Worm (Caenorhabditis elegans) whole organism, L1 larva: Measurements from ENCODE around the gene C01G10.1.

Experiments used
- C34B4.2 ChIP-seq: sonication (generic microtip); optimal IDR thresholded peaks from 2 replicates; lab custom pipeline; 2017; ENCODE audit warnings: mild to moderate bottlenecking, missing genetic modification characterization, missing compliant biosample characterization
- F16B12.6 ChIP-seq: fragments of 150-350 bp; optimal IDR thresholded peaks from 2 replicates; lab custom pipeline; 2014; ENCODE audit warnings: missing biosample characterization, missing genetic modification characterization
- Y116A8C.19 ChIP-seq: sonication (generic microtip); optimal IDR thresholded peaks from 2 replicates; lab custom pipeline; 2016; ENCODE audit warnings: missing compliant biosample characterization, missing genetic modification characterization, borderline replicate concordance
- aha-1 ChIP-seq: fragments of 150-350 bp; optimal IDR thresholded peaks from 2 replicates; lab custom pipeline; 2014; ENCODE audit warnings: missing biosample characterization, missing genetic modification characterization
- ama-1 ChIP-seq: fragments of 150-350 bp; optimal IDR thresholded peaks from 2 replicates; lab custom pipeline; 2014
- blmp-1 ChIP-seq: fragments of 150-350 bp; optimal IDR thresholded peaks from 2 replicates; lab custom pipeline; 2014; ENCODE audit warnings: missing biosample characterization, missing genetic modification characterization
- ceh-63 ChIP-seq: fragments of 200-800 bp; sonication (Bioruptor generic); optimal IDR thresholded peaks from 2 replicates; lab custom pipeline; 2018; ENCODE audit warnings: mild to moderate bottlenecking, missing genetic modification characterization, missing compliant biosample characterization
- ceh-8 ChIP-seq: fragments of 200-800 bp; sonication (Bioruptor generic); optimal IDR thresholded peaks from 2 replicates; lab custom pipeline; 2018; ENCODE audit warnings: mild to moderate bottlenecking, missing genetic modification characterization, moderate library complexity, missing compliant biosample characterization
- ceh-88 ChIP-seq: fragments of 200-800 bp; sonication (Bioruptor generic); IDR thresholded peaks from 2 replicates; pipeline ENCODE4 v1.3.6; 2022; ENCODE audit warnings: missing genetic modification characterization, missing compliant biosample characterization
- ceh-90 ChIP-seq: sonication (generic microtip); optimal IDR thresholded peaks from 2 replicates; lab custom pipeline; 2016; ENCODE audit warnings: missing genetic modification characterization, missing compliant biosample characterization
- dsc-1 ChIP-seq: sonication (generic microtip); optimal IDR thresholded peaks from 2 replicates; lab custom pipeline; 2016; ENCODE audit warnings: mild to moderate bottlenecking, missing genetic modification characterization, missing compliant biosample characterization
- efl-1 ChIP-seq, 4 experiments: fragments of 150-350 bp; optimal IDR thresholded peaks in 3 of 4; peaks in 1 of 4; 1 replicate in 1 of 4; 2 replicates in 3 of 4; lab custom pipeline; 2014; ENCODE audit warnings: missing biosample characterization in 2 of 4, missing genetic modification characterization in 2 of 4, missing genetic modification reagents in 2 of 4
- efl-3 ChIP-seq: fragments of 200-800 bp; sonication (Bioruptor generic); optimal IDR thresholded peaks from 2 replicates; lab custom pipeline; 2018; ENCODE audit warnings: mild to moderate bottlenecking, missing genetic modification characterization, missing compliant biosample characterization
- egl-13 ChIP-seq: sonication (generic microtip); optimal IDR thresholded peaks from 2 replicates; lab custom pipeline; 2016; ENCODE audit warnings: missing genotype, missing genetic modification reagents, missing genetic modification characterization, missing compliant biosample characterization
- fos-1 ChIP-seq: fragments of 150-350 bp; optimal IDR thresholded peaks from 2 replicates; lab custom pipeline; 2014; ENCODE audit warnings: missing biosample characterization, missing genetic modification characterization
- grh-1 ChIP-seq: fragments of 200-800 bp; sonication (Bioruptor generic); IDR thresholded peaks from 2 replicates; pipeline ENCODE4 v1.3.6; 2022; ENCODE audit warnings: missing genetic modification reagents, missing genetic modification characterization, missing compliant biosample characterization
- hlh-4 ChIP-seq: sonication (generic microtip); optimal IDR thresholded peaks from 2 replicates; lab custom pipeline; 2016; ENCODE audit warnings: mild to moderate bottlenecking, missing genetic modification characterization, missing compliant biosample characterization
- hpl-2 ChIP-seq: fragments of 150-350 bp; optimal IDR thresholded peaks from 2 replicates; lab custom pipeline; 2014; ENCODE audit warnings: missing biosample characterization, missing genetic modification reagents, missing genetic modification characterization
- irx-1 ChIP-seq: sonication (generic microtip); optimal IDR thresholded peaks from 2 replicates; lab custom pipeline; 2016; ENCODE audit warnings: missing genetic modification characterization, missing compliant biosample characterization
- lin-14 ChIP-seq: fragments of 200-800 bp; sonication (Bioruptor generic); optimal IDR thresholded peaks from 2 replicates; lab custom pipeline; 2018; ENCODE audit warnings: mild to moderate bottlenecking, missing genetic modification characterization, moderate library complexity, missing compliant biosample characterization
- lin-15B ChIP-seq: fragments of 150-350 bp; sonication (generic microtip); optimal IDR thresholded peaks from 3 replicates; lab custom pipeline; 2014; ENCODE audit warnings: missing biosample characterization, missing genetic modification characterization
- lin-39 ChIP-seq: fragments of 150-350 bp; optimal IDR thresholded peaks from 2 replicates; lab custom pipeline; 2014; ENCODE audit warnings: missing biosample characterization, missing genetic modification reagents, missing genetic modification characterization
- mep-1 ChIP-seq: fragments of 150-350 bp; optimal IDR thresholded peaks from 2 replicates; lab custom pipeline; 2014; ENCODE audit warnings: missing biosample characterization, missing genetic modification characterization
- nhr-19 ChIP-seq: fragments of 200-800 bp; sonication (Bioruptor generic); conservative IDR thresholded peaks from 2 replicates; pipeline ENCODE4 v1.3.6; 2022; ENCODE audit warnings: missing genetic modification characterization, missing compliant biosample characterization
- nhr-20 ChIP-seq: sonication (generic microtip); optimal IDR thresholded peaks from 2 replicates; lab custom pipeline; 2016; ENCODE audit warnings: mild to moderate bottlenecking, missing genetic modification characterization, missing compliant biosample characterization
- nhr-237 ChIP-seq: fragments of 150-350 bp; optimal IDR thresholded peaks from 2 replicates; lab custom pipeline; 2014; ENCODE audit warnings: missing biosample characterization, missing genetic modification characterization
- nhr-77 ChIP-seq: fragments of 150-350 bp; optimal IDR thresholded peaks from 2 replicates; lab custom pipeline; 2014; ENCODE audit warnings: missing biosample characterization, missing genetic modification characterization
- nhr-84 ChIP-seq: sonication (generic microtip); optimal IDR thresholded peaks from 2 replicates; lab custom pipeline; 2017; ENCODE audit warnings: missing biosample characterization, missing genetic modification characterization
- nhr-85 ChIP-seq: sonication (generic microtip); peaks from one replicate; lab custom pipeline; 2016; ENCODE audit warnings: missing genetic modification characterization, inconsistent platforms, missing compliant biosample characterization
- nhr-90 ChIP-seq: sonication (generic microtip); optimal IDR thresholded peaks from 2 replicates; lab custom pipeline; 2016; ENCODE audit warnings: mild to moderate bottlenecking, missing genetic modification characterization, missing compliant biosample characterization; ENCODE audit not compliant: poor library complexity
- pag-3 ChIP-seq: sonication (generic microtip); optimal IDR thresholded peaks from 2 replicates; lab custom pipeline; 2017; ENCODE audit warnings: missing genetic modification characterization, mild to moderate bottlenecking, missing compliant biosample characterization, antibody characterized with exemption, borderline replicate concordance; ENCODE audit not compliant: insufficient read depth
- pax-3 ChIP-seq: fragments of 200-800 bp; sonication (Bioruptor generic); optimal IDR thresholded peaks from 2 replicates; lab custom pipeline; 2018; ENCODE audit warnings: mild to moderate bottlenecking, missing genetic modification characterization, moderate library complexity, missing compliant biosample characterization
- rnt-1 ChIP-seq: sonication (generic microtip); optimal IDR thresholded peaks from 2 replicates; lab custom pipeline; 2016; ENCODE audit warnings: mild to moderate bottlenecking, missing genetic modification characterization, moderate library complexity, missing compliant biosample characterization
- skn-1 ChIP-seq: fragments of 150-350 bp; optimal IDR thresholded peaks from 2 replicates; lab custom pipeline; 2014; ENCODE audit warnings: missing biosample characterization, missing genetic modification characterization
- snpc-4 ChIP-seq: fragments of 150-350 bp; optimal IDR thresholded peaks from 2 replicates; lab custom pipeline; 2014; ENCODE audit warnings: missing biosample characterization, missing genetic modification characterization
- snu-23 ChIP-seq: sonication (generic microtip); optimal IDR thresholded peaks from 2 replicates; lab custom pipeline; 2016; ENCODE audit warnings: missing genetic modification characterization, missing compliant biosample characterization
- sox-4 ChIP-seq: sonication (generic microtip); optimal IDR thresholded peaks from 2 replicates; lab custom pipeline; 2016; ENCODE audit warnings: missing genetic modification characterization, missing compliant biosample characterization
- sptf-1 ChIP-seq: fragments of 150-350 bp; optimal IDR thresholded peaks from 2 replicates; lab custom pipeline; 2014; ENCODE audit warnings: missing biosample characterization, missing genetic modification characterization
- tbx-2 ChIP-seq: sonication (generic microtip); optimal IDR thresholded peaks from 2 replicates; lab custom pipeline; 2016; ENCODE audit warnings: missing genetic modification characterization, missing compliant biosample characterization
- unc-30 ChIP-seq: sonication (generic microtip); optimal IDR thresholded peaks from 2 replicates; lab custom pipeline; 2017; ENCODE audit warnings: missing biosample characterization, missing genetic modification characterization
- unc-62 ChIP-seq: fragments of 150-350 bp; optimal IDR thresholded peaks from 2 replicates; lab custom pipeline; 2014; ENCODE audit warnings: missing biosample characterization, missing genetic modification reagents, missing genetic modification characterization
- xbp-1 ChIP-seq: sonication (generic microtip); optimal IDR thresholded peaks from 2 replicates; lab custom pipeline; 2016; ENCODE audit warnings: missing genetic modification characterization, missing compliant biosample characterization
- zag-1 ChIP-seq: fragments of 150-350 bp; optimal IDR thresholded peaks from 2 replicates; lab custom pipeline; 2014; ENCODE audit warnings: missing biosample characterization, missing genetic modification characterization
- ztf-11 ChIP-seq, 2 experiments: sonication (generic microtip); optimal IDR thresholded peaks; 2 replicates each; lab custom pipeline; 2016 to 2017; ENCODE audit warnings: missing genetic modification characterization in 2 of 2, missing biosample characterization in 1 of 2, missing compliant biosample characterization in 1 of 2
- ztf-4 ChIP-seq: fragments of 150-350 bp; optimal IDR thresholded peaks from 2 replicates; lab custom pipeline; 2014; ENCODE audit warnings: missing biosample characterization, missing genetic modification characterization

Gene C01G10.1

DNA sequence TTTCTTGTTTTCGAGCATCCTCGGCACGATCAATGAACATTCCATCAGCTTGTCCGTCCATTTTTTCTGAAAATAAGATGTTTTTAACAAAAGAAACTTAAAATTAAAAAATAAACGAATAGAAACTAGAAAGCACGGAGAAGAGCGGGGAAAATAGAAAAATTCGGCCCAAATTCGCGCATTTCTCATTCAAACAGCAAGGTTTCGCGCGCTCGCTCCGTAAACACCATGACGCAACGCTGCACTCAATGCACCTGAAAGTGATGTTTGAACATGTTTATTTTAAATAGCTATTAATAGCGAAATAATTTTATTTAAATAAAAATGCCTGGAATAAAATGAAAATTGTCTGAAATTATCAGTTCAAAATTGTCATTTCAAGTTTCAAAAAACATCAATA is 40.0 kb upstream of the C01G10.1 start, which contains the start of the genes mcm-3 and C25D7.15 (continued):
- TF ChIP-seq irx-1 (tag; lab: Kevin White, UChicago) (no peak), lin-14 (GFP tag; lab: Kevin White, UChicago) (no peak), lin-39 (tag; lab: Kevin White, UChicago) (no peak), sox-4 (tag; lab: Kevin White, UChicago) (no peak), aha-1 (tag; lab: Kevin White, UChicago) (no peak), snpc-4 (tag; lab: Kevin White, UChicago) (no peak), Y116A8C.19 (tag; lab: Kevin White, UChicago) (no peak), ztf-11 (tag; optimal IDR thresholded peaks at IDR 0.05; lab: Kevin White, UChicago) (no peak)
- TF ChIP-seq, all 84 proteins: peak for 21

DNA sequence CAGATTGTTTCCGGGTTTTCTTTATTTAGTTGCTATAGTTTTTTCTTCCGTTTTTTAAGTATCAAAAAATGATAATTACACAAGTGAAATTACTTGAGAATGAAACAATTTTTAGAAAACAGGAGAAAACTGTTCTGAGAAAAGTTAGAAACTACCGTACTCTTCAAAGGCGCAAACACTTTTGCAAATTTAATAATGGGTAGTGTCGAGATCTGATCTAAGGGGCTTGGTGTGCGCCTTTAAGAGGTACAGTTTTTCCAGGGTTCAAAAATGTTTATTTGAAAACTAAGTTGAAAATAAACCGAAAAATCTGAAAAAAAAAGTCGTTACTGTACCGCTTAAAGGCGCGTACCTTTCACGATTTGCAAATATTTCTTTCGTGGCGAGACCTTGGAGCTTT is 39.0 kb upstream of the C01G10.1 start:
- no peak for TF ChIP-seq hpl-2 (GFP tag; lab: Kevin White, UChicago)

DNA sequence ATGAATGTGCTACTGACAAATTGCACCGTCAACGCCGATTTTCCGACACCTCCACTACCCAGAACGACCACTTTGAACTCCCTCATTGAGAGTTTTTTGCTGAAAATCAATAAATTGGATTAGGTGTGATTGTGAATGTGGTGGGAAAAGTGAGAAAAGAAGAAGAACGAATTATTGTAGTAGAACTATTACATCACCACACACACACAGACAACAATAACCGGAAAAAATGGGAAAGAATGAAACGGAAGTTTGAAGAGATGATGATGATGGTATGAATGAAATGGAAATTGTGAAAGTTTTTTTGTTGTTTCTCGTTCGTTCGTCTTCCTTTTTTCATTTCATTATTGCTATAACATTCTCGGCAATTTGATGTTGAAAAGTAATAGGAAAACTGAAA is 35.6 kb upstream of the C01G10.1 start, which contains the start of gene rap-2:
Gene rap-2 (minus strand): TSS at position 101 of the 400 bp plus-strand sequence.
- TF ChIP-seq blmp-1 (tag; lab: Kevin White, UChicago) (peak; percentile 54), C34B4.2 (tag; lab: Kevin White, UChicago) (no peak), nhr-237 (no peak)
- TF ChIP-seq, all 84 proteins: peak for 1

DNA sequence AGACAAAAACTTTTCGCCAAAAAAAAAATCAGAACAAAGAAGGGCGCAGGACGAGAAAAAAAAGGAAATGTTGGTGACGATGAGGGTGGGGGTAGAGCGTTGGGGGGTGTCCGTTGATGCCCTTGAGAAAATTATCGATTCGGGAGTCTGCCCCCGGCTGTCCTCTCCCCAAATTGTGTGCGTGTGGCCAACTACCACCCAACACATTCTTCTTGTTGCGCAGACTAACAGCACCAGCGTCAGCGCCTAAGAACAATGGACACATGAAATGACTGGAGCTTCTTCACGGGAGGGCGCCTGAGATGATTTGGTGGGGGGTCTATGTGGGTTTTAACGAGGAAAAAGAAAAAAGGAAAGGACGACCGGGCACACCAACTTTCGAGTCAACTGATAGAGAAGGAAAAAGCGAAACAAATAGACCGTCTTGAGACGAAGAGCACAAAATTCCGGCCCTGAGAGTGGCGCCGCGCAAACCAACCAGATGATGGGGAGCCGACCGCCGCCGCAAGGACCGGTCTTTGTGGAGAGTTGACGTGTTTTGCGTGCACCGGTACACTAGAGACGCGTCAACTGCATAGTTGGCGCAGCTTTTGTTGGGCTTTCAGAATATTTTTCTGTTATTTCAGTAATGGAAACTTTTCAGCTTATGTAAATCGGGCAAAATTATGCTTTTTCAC is 34.3 kb upstream of the C01G10.1 start, which contains the start of gene C25D7.9:
Gene C25D7.9 (plus strand): TSS at position 68 of the 677 bp plus-strand sequence.
- no peak for TF ChIP-seq sptf-1
- no peak for TF ChIP-seq lin-15B (tag; lab: Kevin White, UChicago)
- no peak for TF ChIP-seq Y116A8C.19 (tag; lab: Kevin White, UChicago)
- TF ChIP-seq nhr-77: no peak
- TF ChIP-seq efl-1 (optimal IDR thresholded peaks at IDR 0.05; lab: Kevin White, UChicago): peak; percentile 34 to 53
- peak; percentile 37 to 89 for TF ChIP-seq efl-1 (GFP tag; optimal IDR thresholded peaks at IDR 0.05 in 1 of 2; lab: Kevin White, UChicago)
- no peak for TF ChIP-seq unc-62 (GFP tag; lab: Kevin White, UChicago)
- peak; percentile 31 for TF ChIP-seq nhr-20
- TF ChIP-seq mep-1 (tag; lab: Kevin White, UChicago): peak; percentile 18
- TF ChIP-seq egl-13 (tag; lab: Kevin White, UChicago): no peak
- TF ChIP-seq grh-1 (GFP tag; lab: Robert Waterston, UW): peak; percentile 51
- TF ChIP-seq aha-1 (tag; lab: Kevin White, UChicago): no peak
- no peak for TF ChIP-seq nhr-84 (tag; lab: Kevin White, UChicago)
- TF ChIP-seq F16B12.6 (tag; lab: Kevin White, UChicago): no peak
- TF ChIP-seq xbp-1 (tag; lab: Kevin White, UChicago): peak; percentile 28
- no peak for TF ChIP-seq blmp-1 (tag; lab: Kevin White, UChicago)
- TF ChIP-seq ceh-88 (GFP tag; lab: Robert Waterston, UW): no peak
- peak; percentile 55 for TF ChIP-seq lin-14 (GFP tag; lab: Kevin White, UChicago)
- no peak for TF ChIP-seq unc-30 (tag; lab: Kevin White, UChicago)
- TF ChIP-seq ama-1 (lab: Kevin White, UChicago): no peak
- TF ChIP-seq irx-1 (tag; lab: Kevin White, UChicago): no peak
- no peak for TF ChIP-seq ceh-8 (GFP tag; lab: Kevin White, UChicago)
- no peak for TF ChIP-seq zag-1
- peak; percentile 70 for TF ChIP-seq nhr-85 (tag; lab: Kevin White, UChicago)
- no peak for TF ChIP-seq hlh-4 (tag; lab: Kevin White, UChicago)
- TF ChIP-seq fos-1 (tag; lab: Kevin White, UChicago): no peak
- TF ChIP-seq ztf-4 (tag; lab: Kevin White, UChicago): no peak
- peak; percentile 24; the same call in 1 of the 2 replicates for TF ChIP-seq nhr-19
- TF ChIP-seq nhr-90 (tag; lab: Kevin White, UChicago): no peak
- no peak for TF ChIP-seq C34B4.2 (tag; lab: Kevin White, UChicago)
- TF ChIP-seq tbx-2: peak; percentile 15
- TF ChIP-seq efl-3 (GFP tag; lab: Kevin White, UChicago): no peak
- peak; percentile 9 for TF ChIP-seq pax-3 (tag; lab: Kevin White, UChicago)
- no peak for TF ChIP-seq ceh-90 (tag; lab: Kevin White, UChicago)
- TF ChIP-seq ceh-63 (GFP tag; lab: Kevin White, UChicago): no peak
- TF ChIP-seq snu-23 (GFP tag; lab: Kevin White, UChicago): peak; percentile 46
- peak; percentile 2 for TF ChIP-seq dsc-1 (tag; lab: Kevin White, UChicago)
- TF ChIP-seq rnt-1 (tag; lab: Kevin White, UChicago): peak; percentile 72
- TF ChIP-seq pag-3 (tag; lab: Kevin White, UChicago): no peak
- peak; percentile 17 for TF ChIP-seq skn-1
